Worm (Caenorhabditis elegans) whole organism, L4 larva: ENCODE measurements around the gene K08C7.7.

Experiments used
- ama-1 ChIP-seq: fragments of 150-350 bp; optimal IDR thresholded peaks from 2 replicates; lab custom pipeline; 2014; ENCODE audit warnings: inconsistent platforms, mixed read lengths
- ces-1 ChIP-seq: fragments of 150-350 bp; sonication (generic microtip); optimal IDR thresholded peaks from 4 replicates; lab custom pipeline; 2014; ENCODE audit warnings: missing biosample characterization, missing genetic modification reagents, missing genetic modification characterization
- dpl-1 ChIP-seq: fragments of 150-350 bp; optimal IDR thresholded peaks from 2 replicates; lab custom pipeline; 2014; ENCODE audit warnings: missing biosample characterization, missing genetic modification reagents, missing genetic modification characterization
- lim-7 ChIP-seq: fragments of 200-800 bp; sonication (Bioruptor generic); IDR thresholded peaks from 2 replicates; pipeline ENCODE4 v1.3.6; 2022; ENCODE audit warnings: missing genetic modification characterization, missing compliant biosample characterization
- lin-13 ChIP-seq: fragments of 150-350 bp; optimal IDR thresholded peaks from 2 replicates; lab custom pipeline; 2014; ENCODE audit warnings: missing biosample characterization, missing genetic modification reagents, missing genetic modification characterization
- nhr-11 ChIP-seq: fragments of 150-350 bp; optimal IDR thresholded peaks from 2 replicates; lab custom pipeline; 2014; ENCODE audit warnings: missing biosample characterization, missing genetic modification characterization
- nhr-28 ChIP-seq: fragments of 150-350 bp; optimal IDR thresholded peaks from 2 replicates; lab custom pipeline; 2014; ENCODE audit warnings: missing biosample characterization, missing genetic modification characterization
- pha-4 ChIP-seq, 2 experiments: fragments of 150-350 bp in 1 of 2; fragments of 200-800 bp in 1 of 2; sonication (Bioruptor generic) in 1 of 2; IDR thresholded peaks in 1 of 2; optimal IDR thresholded peaks in 1 of 2; 2 replicates each; pipeline versions ENCODE4 v1.3.6 to Lab custom; 2014 to 2022; ENCODE audit warnings: missing genetic modification characterization in 2 of 2, missing genetic modification reagents in 2 of 2, missing biosample characterization in 1 of 2, missing compliant biosample characterization in 1 of 2
- set-16 ChIP-seq: fragments of 200-800 bp; sonication (Bioruptor generic); IDR thresholded peaks from 2 replicates; pipeline ENCODE4 v1.3.6; 2022; ENCODE audit warnings: missing genetic modification reagents, missing genetic modification characterization, missing compliant biosample characterization

ce11 chrIV:10617099-10617498 lies 47.1 kb upstream of the K08C7.7 start:
- TF ChIP-seq nhr-28 (tag; lab: Kevin White, UChicago) (no peak), ama-1 (lab: Kevin White, UChicago) (no peak), lim-7 (GFP tag; lab: Robert Waterston, UW) (no peak), ces-1 (GFP tag; lab: Kevin White, UChicago) (no peak), pha-4 (GFP tag; IDR thresholded peaks at IDR 0.05; lab: Robert Waterston, UW) (no peak), pha-4 (tag; optimal IDR thresholded peaks at IDR 0.05; lab: Kevin White, UChicago) (no peak), dpl-1 (no peak), lin-13 (no peak), set-16 (GFP tag; lab: Robert Waterston, UW) (no peak), nhr-11 (tag; lab: Kevin White, UChicago) (no peak)
